Fruit fly (Drosophila melanogaster) whole organism, wandering third instar larva: ENCODE measurements around the gene CG4270.

ENCODE experiments used
- Hr83 ChIP-seq: fragments of 200-300 bp; sonication (Bioruptor generic); optimal IDR thresholded peaks from 2 replicates; lab custom pipeline; 2016; ENCODE audit warnings: missing biosample characterization, mild to moderate bottlenecking, missing genetic modification characterization, moderate library complexity; ENCODE audit not compliant: poor library complexity, severe bottlenecking
- pan ChIP-seq: fragments of >200 bp; optimal IDR thresholded peaks from 2 replicates; lab custom pipeline; 2017

DNA sequence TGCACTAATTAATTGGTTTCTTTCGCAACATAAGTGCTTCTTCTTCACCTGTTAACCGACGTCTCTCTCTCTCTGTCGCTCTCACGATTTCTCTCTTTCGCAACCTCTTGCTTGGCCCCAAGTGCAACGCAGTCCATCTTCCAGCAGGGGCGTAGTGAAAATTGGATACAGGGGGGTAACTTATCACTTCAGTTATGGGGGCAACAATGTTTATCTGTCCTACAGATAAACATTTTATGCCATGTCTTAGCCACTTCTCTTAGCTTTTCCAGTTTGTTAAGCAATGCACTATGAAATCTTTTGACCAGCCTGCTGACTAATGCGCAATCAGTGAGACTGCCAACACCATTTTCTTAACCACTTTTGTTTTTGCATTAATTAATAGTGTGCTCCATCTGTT is 35.9 kb upstream of the CG4270 start:
- TF ChIP-seq pan (lab: Kevin White, UChicago) (no peak), Hr83 (peak; percentile 10)
